Worm (Caenorhabditis elegans): ENCODE data around the gene F49F1.4.
"Not testable (repeated sequence)": the region's sequence is repeated elsewhere in the genome, so short reads cannot be mapped to it uniquely, and the experiment has no call there.

Gene F49F1.4

ce11 chrIV:4115634-4116033 lies at the start of gene F49F1.4, which contains the start of gene F49F1.2:
TSS of gene F49F1.4 (minus strand) at chrIV:4115734.
TSS of gene F49F1.2 (plus strand) at chrIV:4115943.
- TF ChIP-seq unc-62 (GFP tag; optimal IDR thresholded peaks at IDR 0.05), result no peak

DNA sequence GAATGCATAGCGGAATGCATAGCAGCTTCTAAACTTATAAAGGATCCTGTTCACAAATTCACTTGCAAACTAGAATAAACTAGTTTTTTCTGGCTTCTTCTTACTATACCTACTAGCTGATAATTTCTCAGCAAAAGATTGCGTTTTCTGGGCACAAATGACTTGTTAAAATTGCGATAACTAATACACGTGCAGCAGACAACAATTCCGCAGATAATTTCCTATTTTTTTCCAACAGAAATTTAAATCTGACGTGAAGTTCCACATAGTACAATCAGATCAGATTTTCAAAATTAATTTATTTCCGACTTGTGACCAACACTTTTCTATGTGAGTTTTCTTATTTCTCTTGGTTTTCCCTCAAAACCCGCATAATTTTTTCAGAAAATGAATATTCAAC lies 48.9 kb upstream of the F49F1.4 start, which contains the start of gene scrm-8:
scrm-8 (plus strand) TSS at position 301 of the 400 bp plus-strand sequence.
- no peak for TF ChIP-seq unc-62 (GFP tag; optimal IDR thresholded peaks at IDR 0.05)

ce11 chrIV:4162121-4162520 lies 46.6 kb upstream of the F49F1.4 start, which contains the start of gene scrm-5:
TSS of gene scrm-5 (plus strand) at chrIV:4162421.
- TF ChIP-seq unc-62 (GFP tag; optimal IDR thresholded peaks at IDR 0.05), result no peak

ce11 chrIV:4154641-4155040 lies 39.1 kb upstream of the F49F1.4 start, which contains the start of gene K08D10.14:
TSS of gene K08D10.14 (plus strand) at chrIV:4154941.
- TF ChIP-seq unc-62 (GFP tag; optimal IDR thresholded peaks at IDR 0.05), result no peak

DNA sequence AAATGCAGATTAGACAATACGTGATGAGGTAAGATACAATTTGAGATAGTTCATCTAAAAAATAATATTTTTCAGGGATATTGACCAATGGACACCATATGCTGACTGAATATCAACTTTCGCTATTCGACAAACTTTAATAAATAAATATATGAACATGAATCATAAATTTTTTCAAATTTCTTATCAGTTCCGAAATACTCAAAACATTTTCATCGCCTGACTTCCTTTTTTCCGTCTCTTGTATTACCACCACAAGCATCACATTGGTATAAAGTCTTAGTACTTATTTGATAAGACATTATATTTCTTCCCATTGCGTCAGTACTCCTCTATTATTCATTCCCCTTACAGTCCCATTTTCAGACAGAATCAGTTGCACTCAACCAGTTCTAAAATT lies 36.6 kb upstream of the F49F1.4 start, which contains the start of the genes K08D10.10 and R07C12.1:
K08D10.10 (plus strand) TSS at position 93 of the 400 bp plus-strand sequence.
R07C12.1 (plus strand) TSS at position 314 of the 400 bp plus-strand sequence.
- TF ChIP-seq unc-62 (GFP tag; optimal IDR thresholded peaks at IDR 0.05), result no peak

DNA sequence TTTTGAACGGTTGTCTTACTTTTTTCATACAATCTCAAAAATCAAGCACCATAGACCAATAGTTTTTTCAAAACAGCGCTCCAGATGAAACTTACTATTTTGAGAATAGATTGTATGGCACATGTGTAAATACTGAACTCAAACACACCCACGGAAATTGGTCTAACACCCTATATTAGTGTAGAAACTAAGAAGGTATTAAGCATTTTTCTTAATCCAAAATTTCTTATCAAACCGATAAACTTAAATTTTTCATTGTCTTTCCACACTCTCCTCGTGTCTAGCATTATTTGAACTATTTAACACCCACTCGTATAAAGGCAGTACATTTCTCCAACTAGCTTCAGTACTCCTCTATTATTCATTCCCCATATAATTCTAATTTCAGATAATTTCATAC lies 34.6 kb upstream of the F49F1.4 start:
- TF ChIP-seq unc-62 (GFP tag; optimal IDR thresholded peaks at IDR 0.05), result no peak

DNA sequence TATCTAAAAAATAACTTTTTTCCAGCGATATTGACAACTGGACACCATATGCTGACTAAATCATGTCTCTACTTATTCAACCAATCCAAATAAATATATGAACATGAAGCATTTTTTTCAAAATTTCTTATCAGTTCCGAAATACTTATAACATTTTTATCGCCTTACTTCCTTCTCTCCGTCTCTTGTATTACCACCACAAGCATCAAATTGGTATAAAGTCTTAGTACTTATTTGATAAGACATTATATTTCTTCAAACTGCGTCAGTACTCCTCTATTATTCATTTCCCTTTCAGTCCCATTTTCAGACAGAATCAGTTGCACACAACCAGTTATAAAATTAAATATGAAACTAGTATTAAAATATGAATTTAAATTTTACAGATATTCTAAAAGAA lies 32.4 kb upstream of the F49F1.4 start:
- TF ChIP-seq unc-62 (GFP tag; optimal IDR thresholded peaks at IDR 0.05), result no peak

- TF ChIP-seq unc-62 (GFP tag; optimal IDR thresholded peaks at IDR 0.05), result no peak
Measured at ce11 chrIV:4144784-4145183, 29.2 kb upstream of the F49F1.4 start, which contains the start of gene R07C12.3. TSS of gene R07C12.3 (plus strand) at chrIV:4145084.

ce11 chrIV:4142986-4143385 lies 27.5 kb upstream of the F49F1.4 start, which contains the start of gene F49F1.12:
TSS of gene F49F1.12 (minus strand) at chrIV:4143086.
- TF ChIP-seq unc-62 (GFP tag; optimal IDR thresholded peaks at IDR 0.05), result not testable (repeated sequence)

ce11 chrIV:4141311-4141710 lies 25.8 kb upstream of the F49F1.4 start, which contains the start of gene F49F1.11:
TSS of gene F49F1.11 (minus strand) at chrIV:4141411.
- no peak for TF ChIP-seq unc-62 (GFP tag; optimal IDR thresholded peaks at IDR 0.05)

ce11 chrIV:4140265-4140664 lies 24.7 kb upstream of the F49F1.4 start, which contains the start of gene F49F1.18:
TSS of gene F49F1.18 (minus strand) at chrIV:4140365.
- no peak for TF ChIP-seq unc-62 (GFP tag; optimal IDR thresholded peaks at IDR 0.05)

- TF ChIP-seq unc-62 (GFP tag; optimal IDR thresholded peaks at IDR 0.05), result no peak
Measured at ce11 chrIV:4139022-4139421, 23.5 kb upstream of the F49F1.4 start, which contains the start of gene F49F1.10. TSS of gene F49F1.10 (minus strand) at chrIV:4139122.

DNA sequence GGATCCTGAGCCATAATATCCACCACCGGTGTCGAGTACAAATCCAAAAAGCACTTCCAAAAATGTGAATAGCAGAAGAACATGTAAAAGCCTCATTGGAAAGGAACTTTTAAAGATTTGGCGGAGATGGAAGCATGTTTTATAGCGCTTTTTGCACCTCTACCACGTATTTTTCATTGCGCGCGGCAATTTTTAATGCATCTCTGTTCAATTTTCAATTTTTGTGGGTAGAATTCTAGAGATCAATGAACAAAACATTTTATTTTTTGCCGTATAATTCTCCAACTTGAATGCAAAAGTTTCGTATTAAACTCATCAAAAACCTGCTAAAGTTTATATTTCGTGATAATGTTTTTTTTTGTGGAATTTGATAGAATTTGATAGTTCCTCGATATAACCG lies 21.9 kb upstream of the F49F1.4 start, which contains the start of gene F49F1.9:
F49F1.9 (minus strand) TSS at position 101 of the 400 bp plus-strand sequence.
- no peak for TF ChIP-seq unc-62 (GFP tag; optimal IDR thresholded peaks at IDR 0.05)

DNA sequence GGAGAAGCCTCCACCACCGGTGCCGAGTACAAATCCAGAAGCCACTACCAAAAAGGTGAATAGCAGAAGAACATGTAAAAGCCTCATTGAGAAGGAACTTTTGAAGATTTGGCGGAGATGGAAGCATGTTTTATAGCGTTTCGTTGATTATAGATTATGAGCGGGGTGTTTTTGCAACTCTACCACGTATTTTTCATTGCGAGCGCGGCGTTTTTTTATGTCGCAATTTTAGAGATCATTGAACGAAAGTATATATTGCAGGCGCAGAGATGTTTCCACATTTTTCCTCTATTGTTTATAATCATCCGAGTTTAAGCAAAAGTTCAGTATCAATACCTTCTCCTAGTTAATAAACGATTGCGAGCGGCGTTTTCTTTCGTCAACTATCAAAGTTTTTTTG lies 20.2 kb upstream of the F49F1.4 start, which contains the start of gene F49F1.17:
F49F1.17 (minus strand) TSS at position 101 of the 400 bp plus-strand sequence.
- no peak for TF ChIP-seq unc-62 (GFP tag; optimal IDR thresholded peaks at IDR 0.05)

DNA sequence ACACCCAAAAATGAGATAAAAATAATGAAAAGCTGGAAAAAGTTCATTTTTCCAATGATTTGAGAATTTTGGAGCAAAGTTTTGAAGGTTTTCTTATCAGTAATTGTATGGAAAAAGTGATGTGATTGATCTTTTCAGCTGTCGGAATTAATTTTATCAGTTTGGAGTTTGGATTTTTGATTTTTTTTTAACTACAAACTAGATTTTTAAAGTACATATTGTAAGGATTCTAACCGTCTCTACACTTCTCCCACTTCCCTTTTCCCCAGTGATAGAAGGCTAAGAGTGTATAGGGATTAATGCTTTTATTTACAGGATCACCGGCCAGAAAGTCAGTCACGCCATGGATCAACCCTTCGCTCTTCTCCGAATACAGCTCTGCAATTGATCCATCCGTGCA lies 10.1 kb upstream of the F49F1.4 start, which contains the start of gene F49F1.7:
F49F1.7 (minus strand) TSS at position 101 of the 400 bp plus-strand sequence.
- not testable (repeated sequence) for TF ChIP-seq unc-62 (GFP tag; optimal IDR thresholded peaks at IDR 0.05)

DNA sequence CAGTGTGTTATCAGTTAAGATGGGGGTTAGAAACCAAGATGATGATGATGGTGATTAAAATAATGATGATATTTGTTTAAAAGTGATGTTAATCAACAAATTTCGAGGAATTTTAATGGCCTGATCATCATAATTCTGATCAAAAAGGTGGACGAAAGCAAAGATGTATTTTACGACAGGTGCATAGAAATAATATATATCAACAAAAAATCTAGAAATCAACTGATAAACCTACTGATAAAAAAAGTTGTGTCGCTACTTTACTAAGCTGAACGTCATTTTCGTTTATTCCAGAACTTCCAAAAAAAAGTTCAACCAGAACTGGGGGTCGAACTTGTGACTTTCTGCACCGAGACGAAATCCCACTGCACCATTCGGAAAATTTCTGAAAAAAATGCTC lies 7.5 kb upstream of the F49F1.4 start, which contains the start of gene mul-1:
mul-1 (minus strand) TSS at position 84 of the 400 bp plus-strand sequence.
- no peak for TF ChIP-seq unc-62 (GFP tag; optimal IDR thresholded peaks at IDR 0.05)

DNA sequence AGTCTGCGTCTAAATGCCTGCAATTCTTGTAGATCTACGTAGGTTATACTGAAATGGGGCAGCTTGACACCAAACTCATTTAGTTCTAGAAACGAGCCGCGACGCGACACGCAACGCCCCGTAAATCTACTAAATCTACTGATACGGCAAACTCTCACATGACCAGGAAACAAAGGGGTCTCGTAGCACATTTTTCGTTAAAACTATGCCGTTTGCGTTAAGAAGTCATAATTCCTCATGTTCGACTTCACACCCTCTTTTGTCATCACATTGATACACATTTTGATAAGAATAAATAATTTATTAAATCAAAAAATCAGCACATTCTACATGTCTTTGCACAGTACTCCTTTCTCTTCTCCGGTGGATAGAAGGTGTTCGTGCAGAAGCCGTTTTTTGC lies 5.5 kb upstream of the F49F1.4 start:
- TF ChIP-seq unc-62 (GFP tag; optimal IDR thresholded peaks at IDR 0.05), result no peak
